Worm (Caenorhabditis elegans) whole organism, L2 larva: Measurements from ENCODE around the gene mig-13.

Experiments used
- C34F6.9 ChIP-seq: fragments of 150-350 bp; optimal IDR thresholded peaks from 2 replicates; lab custom pipeline; 2014; ENCODE audit warnings: missing biosample characterization, missing genetic modification characterization
- F13H6.1 ChIP-seq: sonication (generic microtip); optimal IDR thresholded peaks from 2 replicates; lab custom pipeline; 2016; ENCODE audit warnings: missing genetic modification characterization, missing compliant biosample characterization
- R02D3.7 ChIP-seq: fragments of 150-350 bp; optimal IDR thresholded peaks from 2 replicates; lab custom pipeline; 2014; ENCODE audit warnings: missing biosample characterization, missing genetic modification characterization
- Y55F3AM.14 ChIP-seq: fragments of 200-800 bp; sonication (Bioruptor generic); optimal IDR thresholded peaks from 2 replicates; lab custom pipeline; 2018; ENCODE audit warnings: mild to moderate bottlenecking, missing genetic modification characterization, missing compliant biosample characterization
- ZK546.5 ChIP-seq: sonication (generic microtip); optimal IDR thresholded peaks from 2 replicates; lab custom pipeline; 2017; ENCODE audit warnings: missing biosample characterization, missing genetic modification characterization
- alr-1 ChIP-seq: fragments of 150-350 bp; optimal IDR thresholded peaks from 2 replicates; lab custom pipeline; 2014; ENCODE audit warnings: missing biosample characterization, missing genetic modification characterization
- aly-2 ChIP-seq: fragments of 150-350 bp; optimal IDR thresholded peaks from 2 replicates; lab custom pipeline; 2014; ENCODE audit warnings: missing biosample characterization, missing genetic modification characterization
- ama-1 ChIP-seq: fragments of 150-350 bp; optimal IDR thresholded peaks from 2 replicates; lab custom pipeline; 2018; ENCODE audit warnings: inconsistent platforms
- blmp-1 ChIP-seq: sonication (generic microtip); optimal IDR thresholded peaks from 2 replicates; lab custom pipeline; 2017; ENCODE audit warnings: missing genetic modification characterization, mild to moderate bottlenecking, missing compliant biosample characterization, antibody characterized with exemption, moderate library complexity; ENCODE audit not compliant: insufficient read depth
- ceh-16 ChIP-seq: fragments of 150-350 bp; optimal IDR thresholded peaks from 2 replicates; lab custom pipeline; 2014; ENCODE audit warnings: missing biosample characterization, missing genetic modification characterization
- ceh-82 ChIP-seq: fragments of 150-350 bp; optimal IDR thresholded peaks from 2 replicates; lab custom pipeline; 2014; ENCODE audit warnings: missing biosample characterization, missing genetic modification characterization
- crh-2 ChIP-seq: sonication (generic microtip); optimal IDR thresholded peaks from 2 replicates; lab custom pipeline; 2017; ENCODE audit warnings: missing biosample characterization, missing genetic modification characterization
- dmd-4 ChIP-seq: sonication (generic microtip); optimal IDR thresholded peaks from 2 replicates; lab custom pipeline; 2017; ENCODE audit warnings: missing biosample characterization, missing genetic modification characterization
- egl-27 ChIP-seq: sonication (generic microtip); optimal IDR thresholded peaks from 3 replicates; lab custom pipeline; 2017; ENCODE audit warnings: missing biosample characterization, missing genetic modification reagents, missing genetic modification characterization
- elt-1 ChIP-seq: fragments of 150-350 bp; optimal IDR thresholded peaks from 2 replicates; lab custom pipeline; 2014; ENCODE audit warnings: missing biosample characterization, missing genetic modification characterization
- elt-3 ChIP-seq: sonication (generic microtip); optimal IDR thresholded peaks from 2 replicates; lab custom pipeline; 2017; ENCODE audit warnings: missing biosample characterization, missing genetic modification characterization
- fos-1 ChIP-seq: fragments of 150-350 bp; optimal IDR thresholded peaks from 2 replicates; lab custom pipeline; 2014; ENCODE audit warnings: missing biosample characterization, missing genetic modification characterization
- gmeb-1 ChIP-seq: fragments of 150-350 bp; optimal IDR thresholded peaks from 2 replicates; lab custom pipeline; 2014; ENCODE audit warnings: missing biosample characterization, missing genetic modification characterization
- lin-13 ChIP-seq: fragments of 150-350 bp; optimal IDR thresholded peaks from 2 replicates; lab custom pipeline; 2014; ENCODE audit warnings: missing biosample characterization, missing genetic modification reagents, missing genetic modification characterization
- lin-39 ChIP-seq: fragments of 150-350 bp; optimal IDR thresholded peaks from 2 replicates; lab custom pipeline; 2014; ENCODE audit warnings: missing biosample characterization, missing genetic modification reagents, missing genetic modification characterization
- lsy-2 ChIP-seq, 2 experiments: fragments of 150-350 bp in 1 of 2; sonication (generic microtip) in 1 of 2; optimal IDR thresholded peaks; 2 replicates each; lab custom pipeline; 2014 to 2017; ENCODE audit warnings: missing biosample characterization in 2 of 2, missing genetic modification characterization in 2 of 2
- mab-5 ChIP-seq: fragments of 150-350 bp; optimal IDR thresholded peaks from 2 replicates; lab custom pipeline; 2014; ENCODE audit warnings: missing biosample characterization, missing genetic modification characterization
- mdl-1 ChIP-seq, 2 experiments: fragments of 150-350 bp in 1 of 2; sonication (generic microtip) in 1 of 2; optimal IDR thresholded peaks; 2 replicates each; lab custom pipeline; 2017; ENCODE audit warnings: missing biosample characterization in 2 of 2, missing genetic modification characterization in 2 of 2
- nhr-10 ChIP-seq: sonication (generic microtip); optimal IDR thresholded peaks from 2 replicates; lab custom pipeline; 2017; ENCODE audit warnings: missing biosample characterization, missing genetic modification characterization
- nhr-11 ChIP-seq: fragments of 150-350 bp; optimal IDR thresholded peaks from 2 replicates; lab custom pipeline; 2014; ENCODE audit warnings: missing biosample characterization, missing genetic modification characterization
- nhr-12 ChIP-seq: fragments of 150-350 bp; optimal IDR thresholded peaks from 2 replicates; lab custom pipeline; 2014; ENCODE audit warnings: missing biosample characterization, missing genetic modification characterization
- nhr-129 ChIP-seq: fragments of 150-350 bp; optimal IDR thresholded peaks from 2 replicates; lab custom pipeline; 2014; ENCODE audit warnings: missing biosample characterization, missing genetic modification characterization
- nhr-21 ChIP-seq: fragments of 150-350 bp; optimal IDR thresholded peaks from 2 replicates; lab custom pipeline; 2014; ENCODE audit warnings: missing biosample characterization, missing genetic modification characterization
- nhr-23 ChIP-seq: fragments of 150-350 bp; optimal IDR thresholded peaks from 2 replicates; lab custom pipeline; 2014; ENCODE audit warnings: missing biosample characterization, missing genetic modification reagents, missing genetic modification characterization
- nhr-25 ChIP-seq: fragments of 150-350 bp; sonication (generic microtip); optimal IDR thresholded peaks from 3 replicates; lab custom pipeline; 2014; ENCODE audit warnings: missing biosample characterization, missing genetic modification characterization
- nhr-77 ChIP-seq: fragments of 150-350 bp; optimal IDR thresholded peaks from 2 replicates; lab custom pipeline; 2014; ENCODE audit warnings: missing biosample characterization, missing genetic modification characterization
- peb-1 ChIP-seq: fragments of 150-350 bp; optimal IDR thresholded peaks from 2 replicates; lab custom pipeline; 2014; ENCODE audit warnings: missing biosample characterization, missing genetic modification characterization
- sem-4 ChIP-seq: fragments of 150-350 bp; optimal IDR thresholded peaks from 2 replicates; lab custom pipeline; 2014; ENCODE audit warnings: missing biosample characterization, missing genetic modification reagents, missing genetic modification characterization
- skn-1 ChIP-seq: sonication (generic microtip); optimal IDR thresholded peaks from 2 replicates; lab custom pipeline; 2017; ENCODE audit warnings: missing biosample characterization, missing genetic modification characterization
- sma-3 ChIP-seq: sonication (generic microtip); optimal IDR thresholded peaks from 2 replicates; lab custom pipeline; 2016; ENCODE audit warnings: missing genetic modification reagents, missing genetic modification characterization, missing compliant biosample characterization
- sma-9 ChIP-seq, 2 experiments: fragments of 150-350 bp in 1 of 2; sonication (generic microtip) in 1 of 2; optimal IDR thresholded peaks; 2 replicates each; lab custom pipeline; 2014 to 2016; ENCODE audit warnings: missing genetic modification characterization in 2 of 2, mild to moderate bottlenecking in 1 of 2, missing biosample characterization in 1 of 2, missing compliant biosample characterization in 1 of 2, missing genetic modification reagents in 1 of 2, moderate library complexity in 1 of 2
- snpc-4 ChIP-seq: fragments of 150-350 bp; optimal IDR thresholded peaks from 2 replicates; lab custom pipeline; 2014; ENCODE audit warnings: missing biosample characterization, missing genetic modification characterization
- unc-39 ChIP-seq: fragments of 150-350 bp; optimal IDR thresholded peaks from 2 replicates; lab custom pipeline; 2014; ENCODE audit warnings: missing biosample characterization, missing genetic modification characterization
- unc-55 ChIP-seq: fragments of 150-350 bp; sonication (generic microtip); optimal IDR thresholded peaks from 3 replicates; lab custom pipeline; 2014; ENCODE audit warnings: missing biosample characterization, missing genetic modification reagents, missing genetic modification characterization
- unc-62 ChIP-seq: fragments of 150-350 bp; optimal IDR thresholded peaks from 2 replicates; lab custom pipeline; 2014; ENCODE audit warnings: missing biosample characterization, missing genetic modification reagents, missing genetic modification characterization
- zag-1 ChIP-seq: fragments of 150-350 bp; optimal IDR thresholded peaks from 2 replicates; lab custom pipeline; 2014; ENCODE audit warnings: missing biosample characterization, missing genetic modification characterization
- ztf-1 ChIP-seq: fragments of 200-800 bp; sonication (Bioruptor generic); conservative IDR thresholded peaks from 2 replicates; pipeline ENCODE4 v1.3.6; 2022; ENCODE audit warnings: missing genetic modification characterization, missing compliant biosample characterization
- ztf-11 ChIP-seq: sonication (generic microtip); optimal IDR thresholded peaks from 2 replicates; lab custom pipeline; 2017; ENCODE audit warnings: missing biosample characterization, missing genetic modification characterization
- ztf-4 ChIP-seq: fragments of 150-350 bp; optimal IDR thresholded peaks from 2 replicates; lab custom pipeline; 2014; ENCODE audit warnings: missing biosample characterization, missing genetic modification characterization

mig-13 gene

ce11 chrX:4792979-4793378 is 6.9 kb downstream of the mig-13 start, which contains the start of gene F43C9.1:
F43C9.1 (plus strand) TSS chrX:4793279.
- TF ChIP-seq nhr-12 (tag; lab: Kevin White, UChicago) (no peak), ceh-16 (tag; lab: Kevin White, UChicago) (no peak), unc-62 (GFP tag; lab: Kevin White, UChicago) (no peak), F13H6.1 (no peak), snpc-4 (no peak), sma-9 (GFP tag; optimal IDR thresholded peaks at IDR 0.05; lab: Kevin White, UChicago) (no peak), sma-9 (tag; optimal IDR thresholded peaks at IDR 0.05; lab: Kevin White, UChicago) (no peak), crh-2 (tag; lab: Kevin White, UChicago) (no peak), R02D3.7 (tag; lab: Kevin White, UChicago) (no peak), nhr-77 (no peak), Y55F3AM.14 (no peak), alr-1 (tag; lab: Kevin White, UChicago) (no peak), lin-39 (tag; lab: Kevin White, UChicago) (no peak), fos-1 (tag; lab: Kevin White, UChicago) (no peak), ZK546.5 (tag; lab: Kevin White, UChicago) (no peak), dmd-4 (tag; lab: Kevin White, UChicago) (no peak), mdl-1 (tag; optimal IDR thresholded peaks at IDR 0.05; lab: Kevin White, UChicago) (no peak), blmp-1 (tag; lab: Kevin White, UChicago) (no peak), ama-1 (no peak)

- no peak for TF ChIP-seq Y55F3AM.14
- no peak for TF ChIP-seq alr-1 (tag; lab: Kevin White, UChicago)
- TF ChIP-seq lsy-2 (tag; optimal IDR thresholded peaks at IDR 0.05; lab: Kevin White, UChicago), result no peak
- no peak for TF ChIP-seq nhr-10 (tag; lab: Kevin White, UChicago)
- no peak for TF ChIP-seq elt-1 (tag; lab: Kevin White, UChicago)
- TF ChIP-seq R02D3.7 (tag; lab: Kevin White, UChicago), result no peak
- no peak for TF ChIP-seq nhr-77
- no peak for TF ChIP-seq dmd-4 (tag; lab: Kevin White, UChicago)
- TF ChIP-seq snpc-4, result no peak
- TF ChIP-seq nhr-11 (tag; lab: Kevin White, UChicago), result no peak
- TF ChIP-seq mdl-1 (tag; optimal IDR thresholded peaks at IDR 0.05; lab: Kevin White, UChicago), result no peak
- no peak for TF ChIP-seq lin-13 (GFP tag; lab: Kevin White, UChicago)
- no peak for TF ChIP-seq unc-62 (GFP tag; lab: Kevin White, UChicago)
- no peak for TF ChIP-seq elt-3 (tag; lab: Kevin White, UChicago)
- TF ChIP-seq ama-1, result no peak
- TF ChIP-seq C34F6.9 (tag; lab: Kevin White, UChicago), result no peak
- TF ChIP-seq lin-39 (tag; lab: Kevin White, UChicago), result no peak
- TF ChIP-seq ceh-82 (tag; lab: Kevin White, UChicago), result no peak
These were observed 9.3 kb downstream of the mig-13 start for ce11 chrX:4790614-4791013.

ce11 chrX:4788958-4789357 is 11.0 kb downstream of the mig-13 start:
- TF ChIP-seq R02D3.7 (tag; lab: Kevin White, UChicago), result no peak
- no peak for TF ChIP-seq egl-27 (tag; lab: Kevin White, UChicago)
- TF ChIP-seq zag-1 (tag; lab: Kevin White, UChicago), result no peak
- TF ChIP-seq peb-1 (tag; lab: Kevin White, UChicago), result no peak
- peak; percentile 29 for TF ChIP-seq lin-13 (GFP tag; lab: Kevin White, UChicago)
- no peak for TF ChIP-seq nhr-23 (tag; lab: Kevin White, UChicago)
- TF ChIP-seq ztf-4 (tag; lab: Kevin White, UChicago), result no peak
- TF ChIP-seq ceh-16 (tag; lab: Kevin White, UChicago), result no peak
- no peak for TF ChIP-seq Y55F3AM.14
- no peak for TF ChIP-seq ztf-11
- no peak for TF ChIP-seq nhr-12 (tag; lab: Kevin White, UChicago)
- no peak for TF ChIP-seq crh-2 (tag; lab: Kevin White, UChicago)
- peak in 1 of 2 experiments; percentile 17 for TF ChIP-seq lsy-2 (tag; optimal IDR thresholded peaks at IDR 0.05; lab: Kevin White, UChicago)
- TF ChIP-seq alr-1 (tag; lab: Kevin White, UChicago), result no peak
- no peak for TF ChIP-seq elt-1 (tag; lab: Kevin White, UChicago)
- no peak for TF ChIP-seq ceh-82 (tag; lab: Kevin White, UChicago)
- no peak for TF ChIP-seq nhr-77
- TF ChIP-seq sem-4 (tag; lab: Kevin White, UChicago), result no peak
- no peak for TF ChIP-seq nhr-11 (tag; lab: Kevin White, UChicago)
- no peak for TF ChIP-seq nhr-10 (tag; lab: Kevin White, UChicago)
- peak; percentile 50 for TF ChIP-seq fos-1 (tag; lab: Kevin White, UChicago)
- TF ChIP-seq nhr-25, result no peak
- TF ChIP-seq F13H6.1, result peak; percentile 32
- peak; percentile 17 for TF ChIP-seq unc-55 (GFP tag; lab: Kevin White, UChicago)
- no peak for TF ChIP-seq elt-3 (tag; lab: Kevin White, UChicago)
- TF ChIP-seq nhr-129, result peak; percentile 80
- no peak for TF ChIP-seq dmd-4 (tag; lab: Kevin White, UChicago)
- TF ChIP-seq ztf-1 (GFP tag; lab: Robert Waterston, UW), result no peak
- TF ChIP-seq nhr-21 (tag; lab: Kevin White, UChicago), result no peak
- TF ChIP-seq gmeb-1, result peak; percentile 11
- TF ChIP-seq mab-5, result no peak
- no peak for TF ChIP-seq skn-1 (tag; lab: Kevin White, UChicago)
- no peak for TF ChIP-seq blmp-1 (tag; lab: Kevin White, UChicago)
- peak; percentile 61 for TF ChIP-seq sma-9 (GFP tag; optimal IDR thresholded peaks at IDR 0.05; lab: Kevin White, UChicago)
- TF ChIP-seq sma-9 (tag; optimal IDR thresholded peaks at IDR 0.05; lab: Kevin White, UChicago), result no peak
- TF ChIP-seq unc-39 (tag; lab: Kevin White, UChicago), result no peak
- peak; percentile 12 for TF ChIP-seq sma-3 (GFP tag; lab: Kevin White, UChicago)
- peak; percentile 41 for TF ChIP-seq C34F6.9 (tag; lab: Kevin White, UChicago)
- no peak for TF ChIP-seq snpc-4
- TF ChIP-seq ama-1, result no peak
- TF ChIP-seq aly-2, result no peak
- TF ChIP-seq mdl-1 (tag; optimal IDR thresholded peaks at IDR 0.05; lab: Kevin White, UChicago), result no peak
- no peak for TF ChIP-seq ZK546.5 (tag; lab: Kevin White, UChicago)
